Worm (Caenorhabditis elegans) whole organism, mixed stage, embryonic: ENCODE results near the gene emb-30.

ENCODE experiments used
- M03D4.4 ChIP-seq: sonication (generic microtip); optimal IDR thresholded peaks from 2 replicates; lab custom pipeline; 2017; ENCODE audit warnings: mild to moderate bottlenecking, missing genetic modification characterization, missing compliant biosample characterization
- bed-3 ChIP-seq: fragments of 200-800 bp; sonication (Bioruptor generic); optimal IDR thresholded peaks from 3 replicates; lab custom pipeline; 2018; ENCODE audit warnings: mild to moderate bottlenecking, missing genetic modification characterization, moderate library complexity, missing compliant biosample characterization
- blmp-1 ChIP-seq: fragments of 150-350 bp; optimal IDR thresholded peaks from 2 replicates; lab custom pipeline; 2014; ENCODE audit warnings: missing biosample characterization, missing genetic modification characterization
- ceh-39 ChIP-seq: fragments of 150-350 bp; optimal IDR thresholded peaks from 2 replicates; lab custom pipeline; 2014; ENCODE audit warnings: missing biosample characterization, missing genetic modification characterization
- ceh-43 ChIP-seq: fragments of 200-800 bp; sonication (Bioruptor generic); optimal IDR thresholded peaks from 2 replicates; lab custom pipeline; 2018; ENCODE audit warnings: mild to moderate bottlenecking, missing genetic modification characterization, moderate library complexity, missing compliant biosample characterization
- ceh-83 ChIP-seq: fragments of 200-800 bp; sonication (Bioruptor generic); optimal IDR thresholded peaks from 2 replicates; lab custom pipeline; 2018; ENCODE audit warnings: mild to moderate bottlenecking, missing genetic modification characterization, missing compliant biosample characterization
- ces-1 ChIP-seq: fragments of 150-350 bp; optimal IDR thresholded peaks from 2 replicates; lab custom pipeline; 2014; ENCODE audit warnings: missing biosample characterization, missing genetic modification reagents, missing genetic modification characterization
- drap-1 ChIP-seq: fragments of 200-800 bp; sonication (Bioruptor generic); optimal IDR thresholded peaks from 3 replicates; lab custom pipeline; 2018; ENCODE audit warnings: mild to moderate bottlenecking, missing genetic modification characterization, missing compliant biosample characterization
- elt-1 ChIP-seq: sonication (generic microtip); optimal IDR thresholded peaks from 2 replicates; lab custom pipeline; 2017; ENCODE audit warnings: missing genetic modification characterization, mild to moderate bottlenecking, missing compliant biosample characterization, antibody characterized with exemption, moderate library complexity, borderline replicate concordance; ENCODE audit not compliant: insufficient read depth
- elt-3 ChIP-seq: fragments of 150-350 bp; optimal IDR thresholded peaks from 2 replicates; lab custom pipeline; 2014; ENCODE audit warnings: missing biosample characterization, missing genetic modification characterization
- ham-2 ChIP-seq: fragments of 200-800 bp; sonication (Bioruptor generic); optimal IDR thresholded peaks from 2 replicates; lab custom pipeline; 2018; ENCODE audit warnings: mild to moderate bottlenecking, missing genetic modification characterization, missing compliant biosample characterization
- hlh-1 ChIP-seq: fragments of 150-350 bp; optimal IDR thresholded peaks from 2 replicates; lab custom pipeline; 2014; ENCODE audit warnings: missing biosample characterization, missing genetic modification reagents, missing genetic modification characterization
- lsy-2 ChIP-seq: fragments of 150-350 bp; optimal IDR thresholded peaks from 2 replicates; lab custom pipeline; 2014; ENCODE audit warnings: missing biosample characterization, missing genetic modification characterization
- mab-5 ChIP-seq: fragments of 150-350 bp; optimal IDR thresholded peaks from 2 replicates; lab custom pipeline; 2014; ENCODE audit warnings: missing biosample characterization, missing genetic modification characterization
- mep-1 ChIP-seq: fragments of 150-350 bp; optimal IDR thresholded peaks from 2 replicates; lab custom pipeline; 2017; ENCODE audit warnings: missing biosample characterization, missing genetic modification reagents, missing genetic modification characterization, inconsistent platforms
- mls-2 ChIP-seq: sonication (generic microtip); optimal IDR thresholded peaks from 2 replicates; lab custom pipeline; 2016; ENCODE audit warnings: mild to moderate bottlenecking, missing genetic modification characterization, moderate library complexity, missing compliant biosample characterization
- nhr-12 ChIP-seq: fragments of 150-350 bp; optimal IDR thresholded peaks from 2 replicates; lab custom pipeline; 2014; ENCODE audit warnings: missing biosample characterization, missing genetic modification characterization
- nhr-2 ChIP-seq: fragments of 150-350 bp; optimal IDR thresholded peaks from 2 replicates; lab custom pipeline; 2014; ENCODE audit warnings: missing biosample characterization, missing genetic modification characterization
- nhr-237 ChIP-seq: fragments of 150-350 bp; optimal IDR thresholded peaks from 2 replicates; lab custom pipeline; 2014; ENCODE audit warnings: missing biosample characterization, missing genetic modification characterization
- nhr-28 ChIP-seq: fragments of 150-350 bp; optimal IDR thresholded peaks from 2 replicates; lab custom pipeline; 2014; ENCODE audit warnings: missing biosample characterization, missing genetic modification characterization
- nhr-76 ChIP-seq: sonication (generic microtip); optimal IDR thresholded peaks from 2 replicates; lab custom pipeline; 2017; ENCODE audit warnings: missing biosample characterization, missing genetic modification characterization
- pha-4 ChIP-seq: fragments of 150-350 bp; optimal IDR thresholded peaks from 2 replicates; lab custom pipeline; 2018; ENCODE audit warnings: missing biosample characterization, missing genetic modification reagents, missing genetic modification characterization
- sem-2 ChIP-seq: fragments of 200-800 bp; sonication (Bioruptor generic); optimal IDR thresholded peaks from 2 replicates; lab custom pipeline; 2018; ENCODE audit warnings: mild to moderate bottlenecking, missing genetic modification characterization, missing compliant biosample characterization
- snpc-4 ChIP-seq: fragments of 150-350 bp; optimal IDR thresholded peaks from 2 replicates; lab custom pipeline; 2014; ENCODE audit warnings: missing biosample characterization, missing genetic modification characterization
- sptf-1 ChIP-seq: sonication (generic microtip); optimal IDR thresholded peaks from 2 replicates; lab custom pipeline; 2017; ENCODE audit warnings: mild to moderate bottlenecking, missing genetic modification characterization, moderate library complexity, missing compliant biosample characterization
- tbx-8 ChIP-seq: fragments of 200-800 bp; sonication (Bioruptor generic); optimal IDR thresholded peaks from 2 replicates; lab custom pipeline; 2018; ENCODE audit warnings: mild to moderate bottlenecking, missing genetic modification characterization, moderate library complexity, missing compliant biosample characterization
- unc-120 ChIP-seq: sonication (generic microtip); optimal IDR thresholded peaks from 2 replicates; lab custom pipeline; 2017; ENCODE audit warnings: missing genetic modification characterization, missing compliant biosample characterization; ENCODE audit not compliant: poor library complexity, severe bottlenecking
- unc-39 ChIP-seq: fragments of 150-350 bp; optimal IDR thresholded peaks from 2 replicates; lab custom pipeline; 2014; ENCODE audit warnings: missing biosample characterization, missing genetic modification characterization
- unc-62 ChIP-seq: fragments of 150-350 bp; optimal IDR thresholded peaks from 2 replicates; lab custom pipeline; 2014; ENCODE audit warnings: missing biosample characterization, missing genetic modification reagents, missing genetic modification characterization
- zip-8 ChIP-seq: fragments of 150-350 bp; optimal IDR thresholded peaks from 2 replicates; lab custom pipeline; 2014; ENCODE audit warnings: missing biosample characterization, missing genetic modification characterization
- ztf-11 ChIP-seq: fragments of 150-350 bp; optimal IDR thresholded peaks from 2 replicates; lab custom pipeline; 2014; ENCODE audit warnings: missing biosample characterization, missing genetic modification characterization

Gene emb-30

DNA sequence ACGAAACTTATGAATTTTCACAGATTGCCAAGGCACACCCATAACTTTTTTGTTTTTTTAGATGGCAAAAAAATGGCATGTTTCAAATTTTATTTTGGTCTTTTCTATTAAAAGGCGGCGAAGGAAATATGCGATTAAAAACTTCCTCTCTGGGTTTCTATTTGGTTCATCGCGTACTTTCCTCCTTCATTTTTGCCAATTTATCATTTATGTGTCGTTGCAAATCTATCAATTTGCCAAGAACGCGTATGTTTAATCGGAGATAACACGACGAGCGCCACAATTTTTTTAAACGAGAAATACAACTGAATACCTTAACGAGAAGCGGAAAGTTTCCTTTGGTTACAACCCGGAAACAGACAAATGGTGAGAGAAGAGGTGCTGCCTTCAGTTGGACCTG lies 31.2 kb upstream of the emb-30 start:
- TF ChIP-seq elt-1 (tag; lab: Kevin White, UChicago) (no peak), unc-120 (tag; lab: Kevin White, UChicago) (no peak), bed-3 (no peak), unc-39 (tag; lab: Kevin White, UChicago) (no peak), hlh-1 (no peak), mls-2 (tag; lab: Kevin White, UChicago) (no peak), M03D4.4 (tag; lab: Kevin White, UChicago) (no peak), sem-2 (GFP tag; lab: Kevin White, UChicago) (no peak)

DNA sequence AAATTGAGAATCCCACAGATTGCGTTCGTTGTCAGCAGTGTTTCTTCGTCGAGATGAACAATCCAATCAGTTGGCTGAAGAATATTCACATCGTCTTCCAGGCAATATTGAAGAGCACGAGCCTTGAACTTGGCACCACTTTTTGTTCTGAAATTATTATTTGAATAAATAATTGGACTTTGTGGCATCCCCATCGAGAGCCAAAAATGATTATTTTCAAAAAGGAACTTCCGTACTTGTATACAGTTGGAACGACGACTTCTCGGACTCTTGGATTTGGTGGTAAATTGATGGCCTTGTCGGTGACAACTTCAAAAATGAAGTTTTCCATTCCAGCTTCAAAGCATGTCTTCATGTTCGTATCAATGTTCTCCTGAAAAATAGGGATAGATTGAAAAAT lies 30.7 kb upstream of the emb-30 start:
- no peak for TF ChIP-seq ces-1 (GFP tag; lab: Kevin White, UChicago)
- no peak for TF ChIP-seq nhr-2
- TF ChIP-seq hlh-1, result no peak
- TF ChIP-seq elt-1 (tag; lab: Kevin White, UChicago), result no peak
- TF ChIP-seq sem-2 (GFP tag; lab: Kevin White, UChicago), result no peak
- no peak for TF ChIP-seq ham-2 (GFP tag; lab: Kevin White, UChicago)
- TF ChIP-seq nhr-12 (tag; lab: Kevin White, UChicago), result no peak
- no peak for TF ChIP-seq pha-4 (tag; lab: Kevin White, UChicago)
- no peak for TF ChIP-seq unc-120 (tag; lab: Kevin White, UChicago)
- no peak for TF ChIP-seq ceh-39
- no peak for TF ChIP-seq ztf-11
- no peak for TF ChIP-seq unc-39 (tag; lab: Kevin White, UChicago)
- TF ChIP-seq tbx-8 (GFP tag; lab: Kevin White, UChicago), result no peak
- no peak for TF ChIP-seq M03D4.4 (tag; lab: Kevin White, UChicago)
- TF ChIP-seq snpc-4 (tag; lab: Kevin White, UChicago), result no peak
- no peak for TF ChIP-seq nhr-76 (tag; lab: Kevin White, UChicago)
- no peak for TF ChIP-seq elt-3
- no peak for TF ChIP-seq blmp-1 (tag; lab: Kevin White, UChicago)
- no peak for TF ChIP-seq zip-8 (tag; lab: Kevin White, UChicago)
- no peak for TF ChIP-seq mls-2 (tag; lab: Kevin White, UChicago)

ce11 chrIII:9467857-9468256 lies 26.6 kb upstream of the emb-30 start, which contains the start of gene tag-342:
TSS of gene tag-342 (plus strand) at chrIII:9468157.
- TF ChIP-seq mep-1 (tag; lab: Kevin White, UChicago) (no peak), mab-5 (no peak), ceh-43 (GFP tag; lab: Kevin White, UChicago) (no peak), unc-39 (tag; lab: Kevin White, UChicago) (no peak)

DNA sequence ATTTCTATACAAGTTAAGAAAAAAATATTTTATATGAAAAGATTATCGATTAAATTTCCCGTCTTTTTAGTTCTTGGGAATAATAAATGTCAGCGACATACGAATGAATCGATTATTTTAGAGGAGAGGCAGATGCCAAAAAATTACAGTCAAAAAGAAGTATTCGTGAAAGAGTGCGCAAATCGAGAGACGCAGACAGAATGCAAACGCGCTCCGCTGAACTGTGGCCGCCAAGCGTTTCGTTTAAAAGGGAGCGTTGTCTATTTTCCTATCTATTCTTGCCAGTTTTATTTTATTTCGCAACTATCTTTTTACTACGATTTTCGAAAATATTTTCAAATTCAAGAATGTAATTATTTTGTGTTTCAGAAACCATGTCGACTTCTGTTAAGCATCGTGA lies 25.8 kb upstream of the emb-30 start, which contains the start of gene baf-1:
baf-1 (plus strand) TSS at position 370 of the 400 bp plus-strand sequence.
- no peak for TF ChIP-seq sptf-1 (tag; lab: Kevin White, UChicago)
- TF ChIP-seq ceh-39, result peak; percentile 79
- no peak for TF ChIP-seq zip-8 (tag; lab: Kevin White, UChicago)
- no peak for TF ChIP-seq unc-120 (tag; lab: Kevin White, UChicago)
- TF ChIP-seq tbx-8 (GFP tag; lab: Kevin White, UChicago), result no peak
- no peak for TF ChIP-seq elt-3
- no peak for TF ChIP-seq nhr-2
- no peak for TF ChIP-seq nhr-237 (tag; lab: Kevin White, UChicago)
- TF ChIP-seq ceh-83, result no peak
- TF ChIP-seq lsy-2 (tag; lab: Kevin White, UChicago), result peak; percentile 54
- peak; percentile 55 for TF ChIP-seq mep-1 (tag; lab: Kevin White, UChicago)
- no peak for TF ChIP-seq ceh-43 (GFP tag; lab: Kevin White, UChicago)
- no peak for TF ChIP-seq bed-3
- no peak for TF ChIP-seq drap-1 (GFP tag; lab: Kevin White, UChicago)
- TF ChIP-seq, all 35 proteins: peak for 3

DNA sequence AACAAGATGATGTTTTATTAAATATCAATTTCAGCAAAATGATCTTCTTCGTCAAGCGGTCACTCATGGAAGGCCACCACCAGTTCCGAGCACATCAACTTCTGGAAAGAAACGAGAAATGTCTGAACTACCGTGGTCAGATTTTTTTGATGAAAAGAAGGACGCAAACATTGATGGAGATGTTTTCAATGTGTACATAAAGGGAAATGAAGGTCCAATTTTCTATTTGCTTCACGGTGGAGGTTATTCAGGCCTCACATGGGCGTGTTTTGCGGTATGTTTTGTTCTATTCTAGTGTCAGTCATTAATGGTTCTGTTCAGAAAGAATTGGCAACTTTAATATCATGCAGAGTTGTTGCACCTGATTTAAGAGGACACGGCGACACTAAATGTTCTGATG lies 24.6 kb upstream of the emb-30 start, which contains the start of gene B0464.6:
B0464.6 (minus strand) TSS at position 101 of the 400 bp plus-strand sequence.
- no peak for TF ChIP-seq elt-1 (tag; lab: Kevin White, UChicago)
- TF ChIP-seq ham-2 (GFP tag; lab: Kevin White, UChicago), result no peak
- TF ChIP-seq ces-1 (GFP tag; lab: Kevin White, UChicago), result no peak
- no peak for TF ChIP-seq sptf-1 (tag; lab: Kevin White, UChicago)
- no peak for TF ChIP-seq pha-4 (tag; lab: Kevin White, UChicago)
- no peak for TF ChIP-seq ceh-43 (GFP tag; lab: Kevin White, UChicago)
- no peak for TF ChIP-seq ztf-11
- no peak for TF ChIP-seq snpc-4 (tag; lab: Kevin White, UChicago)
- TF ChIP-seq mls-2 (tag; lab: Kevin White, UChicago), result no peak
- TF ChIP-seq mab-5, result no peak
- no peak for TF ChIP-seq nhr-28 (tag; lab: Kevin White, UChicago)
- no peak for TF ChIP-seq elt-3
- TF ChIP-seq drap-1 (GFP tag; lab: Kevin White, UChicago), result no peak
- no peak for TF ChIP-seq unc-62 (GFP tag; lab: Kevin White, UChicago)
- no peak for TF ChIP-seq ceh-83
